Worm (Caenorhabditis elegans): ENCODE results near the gene ZK970.8.

ce11 chrII:10351963-10352362 is 42.5 kb downstream of the ZK970.8 start, which contains the start of gene C07E3.8:
- TF ChIP-seq sea-2 (GFP tag; optimal IDR thresholded peaks at IDR 0.05) = no peak
- TF ChIP-seq nhr-28 (tag; optimal IDR thresholded peaks at IDR 0.05) = no peak
- no peak for TF ChIP-seq pqm-1 (tag; optimal IDR thresholded peaks at IDR 0.05)
- no peak for TF ChIP-seq lin-15B (tag; optimal IDR thresholded peaks at IDR 0.05)
- TF ChIP-seq pha-4 (tag; optimal IDR thresholded peaks at IDR 0.05) = no peak
- no peak for TF ChIP-seq nhr-67 (tag; optimal IDR thresholded peaks at IDR 0.05)
- no peak for TF ChIP-seq skn-1 (tag; optimal IDR thresholded peaks at IDR 0.05)
- TF ChIP-seq snpc-4 (tag; optimal IDR thresholded peaks at IDR 0.05) = no peak
- TF ChIP-seq unc-62 (GFP tag; optimal IDR thresholded peaks at IDR 0.05) = no peak
